Worm (Caenorhabditis elegans): ENCODE data around the gene che-10.

che-10 gene

ce11 chrII:4600818-4601217, 37.3 kb downstream of the che-10 start:
- TF ChIP-seq efl-1 (optimal IDR thresholded peaks at IDR 0.05) (no peak), efl-1 (GFP tag; optimal IDR thresholded peaks at IDR 0.05 in 1 of 2) (peak in 1 of 2 experiments; percentile 11), nhr-47 (tag; optimal IDR thresholded peaks at IDR 0.05) (no peak)

DNA sequence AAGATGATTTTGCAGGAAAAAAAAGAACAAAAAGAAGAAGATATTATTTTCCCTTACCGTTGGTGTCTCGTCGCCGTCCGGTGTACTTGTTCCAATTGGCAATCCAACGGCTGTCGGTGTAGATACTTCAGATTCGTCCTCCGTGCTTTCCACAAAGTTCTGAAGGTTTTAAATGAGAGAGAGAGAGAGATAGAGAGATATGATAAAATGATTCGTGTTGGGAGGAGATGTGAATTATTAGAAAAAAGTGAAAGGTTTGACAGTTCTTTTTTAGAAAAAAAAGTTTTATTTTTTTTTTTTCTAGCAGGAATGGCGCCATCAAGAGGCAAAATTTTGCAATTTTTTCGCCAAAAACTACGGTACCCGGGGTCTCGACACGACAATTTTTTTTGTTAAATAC, 37.9 kb downstream of the che-10 start:
- TF ChIP-seq nhr-85 (tag) (peak; percentile 25), ces-1 (GFP tag; optimal IDR thresholded peaks at IDR 0.05) (no peak), xbp-1 (tag; optimal IDR thresholded peaks at IDR 0.05) (no peak), blmp-1 (tag; optimal IDR thresholded peaks at IDR 0.05) (peak; percentile 82), lin-14 (GFP tag; optimal IDR thresholded peaks at IDR 0.05) (peak; percentile 14), snu-23 (GFP tag; optimal IDR thresholded peaks at IDR 0.05) (peak; percentile 2)

ce11 chrII:4599838-4600237, 38.3 kb downstream of the che-10 start:
- TF ChIP-seq mdl-1 (tag; optimal IDR thresholded peaks at IDR 0.05): no peak
- TF ChIP-seq fkh-8 (tag; optimal IDR thresholded peaks at IDR 0.05): peak; percentile 20
- TF ChIP-seq efl-3 (GFP tag; optimal IDR thresholded peaks at IDR 0.05): no peak

ce11 chrII:4598815-4599214, 39.3 kb downstream of the che-10 start:
- TF ChIP-seq ztf-11 (tag; optimal IDR thresholded peaks at IDR 0.05) (no peak), elt-2 (tag; optimal IDR thresholded peaks at IDR 0.05) (peak; percentile 77), grh-1 (GFP tag; IDR thresholded peaks at IDR 0.05) (no peak), unc-98 (GFP tag; IDR thresholded peaks at IDR 0.05) (no peak), lin-14 (GFP tag; optimal IDR thresholded peaks at IDR 0.05) (peak; percentile 10), efl-1 (optimal IDR thresholded peaks at IDR 0.05) (no peak), efl-1 (GFP tag; optimal IDR thresholded peaks at IDR 0.05 in 1 of 2) (peak in 1 of 2 experiments; percentile 7)

ce11 chrII:4597441-4597840, 40.7 kb downstream of the che-10 start:
- TF ChIP-seq vab-15 (tag; optimal IDR thresholded peaks at IDR 0.05) (no peak), nhr-237 (tag; optimal IDR thresholded peaks at IDR 0.05) (no peak), ztf-11 (tag; optimal IDR thresholded peaks at IDR 0.05) (no peak), ces-1 (GFP tag; optimal IDR thresholded peaks at IDR 0.05) (no peak), unc-62 (GFP tag; optimal IDR thresholded peaks at IDR 0.05) (no peak)

ce11 chrII:4590660-4591059, 47.5 kb downstream of the che-10 start:
- TF ChIP-seq unc-62 (GFP tag; optimal IDR thresholded peaks at IDR 0.05) (no peak), mef-2 (tag; optimal IDR thresholded peaks at IDR 0.05) (no peak), unc-130 (tag; optimal IDR thresholded peaks at IDR 0.05) (no peak), ama-1 (optimal IDR thresholded peaks at IDR 0.05) (no peak), aly-2 (tag; optimal IDR thresholded peaks at IDR 0.05) (peak; percentile 21), grh-1 (GFP tag; IDR thresholded peaks at IDR 0.05) (no peak), ceh-88 (GFP tag; IDR thresholded peaks at IDR 0.05) (no peak)

DNA sequence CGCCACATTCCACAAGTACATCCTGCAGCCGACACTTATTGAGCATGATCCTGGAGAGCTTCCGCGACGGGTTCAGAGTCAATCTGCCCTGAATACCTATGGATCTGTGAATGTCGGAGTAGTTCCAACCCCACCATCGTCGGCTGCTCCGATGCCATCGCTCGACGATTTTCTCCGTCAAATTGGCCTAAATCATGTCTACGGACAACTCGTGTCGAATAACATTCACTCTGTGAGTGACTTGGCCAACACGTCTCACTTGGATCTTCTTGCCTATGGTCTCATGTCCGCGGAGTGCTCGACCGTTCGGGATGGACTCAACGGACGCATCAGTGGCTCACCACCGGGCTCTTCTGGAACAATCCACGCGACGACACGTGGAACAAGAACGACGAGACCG, 48.1 kb downstream of the che-10 start:
- no peak for TF ChIP-seq grh-1 (GFP tag; IDR thresholded peaks at IDR 0.05)
- TF ChIP-seq nhr-12 (tag; optimal IDR thresholded peaks at IDR 0.05): no peak
- TF ChIP-seq lir-3 (tag; optimal IDR thresholded peaks at IDR 0.05; ENCODE audit: poor library complexity): no peak
- TF ChIP-seq ztf-4 (tag; optimal IDR thresholded peaks at IDR 0.05): no peak
- no peak for TF ChIP-seq nhr-77 (tag; optimal IDR thresholded peaks at IDR 0.05)
- TF ChIP-seq nhr-237 (tag; optimal IDR thresholded peaks at IDR 0.05): no peak
- no peak for TF ChIP-seq tbx-2 (tag; optimal IDR thresholded peaks at IDR 0.05)
- TF ChIP-seq aha-1 (tag; optimal IDR thresholded peaks at IDR 0.05): no peak
- TF ChIP-seq dsc-1 (tag; optimal IDR thresholded peaks at IDR 0.05): no peak
- no peak for TF ChIP-seq efl-1 (optimal IDR thresholded peaks at IDR 0.05)
- no peak for TF ChIP-seq efl-1 (GFP tag; optimal IDR thresholded peaks at IDR 0.05 in 1 of 2)
- TF ChIP-seq lin-14 (GFP tag; optimal IDR thresholded peaks at IDR 0.05): no peak
- TF ChIP-seq alr-1 (tag; optimal IDR thresholded peaks at IDR 0.05; ENCODE audit: borderline replicate concordance): no peak
- no peak for TF ChIP-seq unc-62 (GFP tag; optimal IDR thresholded peaks at IDR 0.05)
- no peak for TF ChIP-seq mab-9 (GFP tag; IDR thresholded peaks at IDR 0.05)
- TF ChIP-seq mdl-1 (tag; optimal IDR thresholded peaks at IDR 0.05): no peak
- no peak for TF ChIP-seq mep-1 (tag; optimal IDR thresholded peaks at IDR 0.05)
- no peak for TF ChIP-seq ceh-63 (GFP tag; optimal IDR thresholded peaks at IDR 0.05)
- no peak for TF ChIP-seq nhr-84 (tag; optimal IDR thresholded peaks at IDR 0.05)
- no peak for TF ChIP-seq fos-1 (tag; optimal IDR thresholded peaks at IDR 0.05)
- no peak for TF ChIP-seq lsy-2 (tag; optimal IDR thresholded peaks at IDR 0.05)
